Fruit fly (Drosophila melanogaster) whole organism, embryonic: Measurements from ENCODE around the gene CG4364.

Experiments used
- Ada2b ChIP-seq: fragments of 200-800 bp; sonication (Bioruptor generic); IDR thresholded peaks from 2 replicates; pipeline ENCODE4 v1.3.6; 2022; ENCODE audit warnings: missing biosample characterization, missing genetic modification characterization
- Atf6 ChIP-seq: fragments of 200-800 bp; sonication (Bioruptor generic); IDR thresholded peaks from 2 replicates; pipeline ENCODE4 v1.3.6; 2022; ENCODE audit warnings: missing biosample characterization, missing genetic modification characterization
- Blimp-1 ChIP-seq: fragments of 200-800 bp; sonication (Bioruptor generic); optimal IDR thresholded peaks from 3 replicates; lab custom pipeline; 2018; ENCODE audit warnings: missing biosample characterization, missing genetic modification characterization, mild to moderate bottlenecking, moderate library complexity, missing genetic modification reagents
- CG11093 ChIP-seq: fragments of 200-800 bp; sonication (Bioruptor generic); IDR thresholded peaks from 3 replicates; pipeline ENCODE4 v1.3.6; 2022; ENCODE audit warnings: missing biosample characterization, missing genetic modification characterization
- CG11247 ChIP-seq: fragments of 200-800 bp; sonication (Bioruptor generic); IDR thresholded peaks from 2 replicates; pipeline ENCODE4 v1.3.6; 2022; ENCODE audit warnings: missing biosample characterization, missing genetic modification characterization
- CG11504 ChIP-seq: fragments of 200-800 bp; sonication (Bioruptor generic); optimal IDR thresholded peaks from 3 replicates; lab custom pipeline; 2019; ENCODE audit warnings: missing biosample characterization, mild to moderate bottlenecking, missing genetic modification characterization, moderate library complexity
- CG11560 ChIP-seq: fragments of 200-800 bp; sonication (Bioruptor generic); IDR thresholded peaks from 3 replicates; pipeline ENCODE4 v1.3.6; 2022; ENCODE audit warnings: missing biosample characterization, missing genetic modification characterization
- CG12769 ChIP-seq: fragments of 200-800 bp; sonication (Bioruptor generic); optimal IDR thresholded peaks from 2 replicates; lab custom pipeline; 2019; ENCODE audit warnings: missing biosample characterization, mild to moderate bottlenecking, missing genetic modification characterization, moderate library complexity
- CG15269 ChIP-seq: fragments of 200-800 bp; sonication (Bioruptor generic); optimal IDR thresholded peaks from 2 replicates; lab custom pipeline; 2018; ENCODE audit warnings: missing biosample characterization, mild to moderate bottlenecking, missing genetic modification characterization, moderate library complexity
- CG17361 ChIP-seq: fragments of 200-800 bp; sonication (Bioruptor generic); IDR thresholded peaks from 3 replicates; pipeline ENCODE4 v1.3.6; 2022; ENCODE audit warnings: missing biosample characterization, missing genetic modification characterization
- CG2678 ChIP-seq: fragments of 200-800 bp; sonication (Bioruptor generic); optimal IDR thresholded peaks from 3 replicates; lab custom pipeline; 2019; ENCODE audit warnings: missing biosample characterization, mild to moderate bottlenecking, missing genetic modification characterization, moderate library complexity
- CG31441 ChIP-seq: fragments of 200-800 bp; sonication (Bioruptor generic); IDR thresholded peaks from 2 replicates; pipeline ENCODE4 v1.3.6; 2022; ENCODE audit warnings: missing biosample characterization, missing genetic modification characterization
- CG32532 ChIP-seq: fragments of 200-800 bp; sonication (Bioruptor generic); IDR thresholded peaks from 2 replicates; pipeline ENCODE4 v1.3.6; 2022; ENCODE audit warnings: missing biosample characterization, missing genetic modification characterization
- CG5953 ChIP-seq: fragments of 200-800 bp; sonication (Bioruptor generic); IDR thresholded peaks from 2 replicates; pipeline ENCODE4 v1.3.6; 2022; ENCODE audit warnings: missing biosample characterization, missing genetic modification characterization
- CG6689 ChIP-seq: fragments of 200-800 bp; sonication (Bioruptor generic); IDR thresholded peaks from 2 replicates; pipeline ENCODE4 v1.3.6; 2022; ENCODE audit warnings: missing biosample characterization, missing genetic modification characterization
- CG7839 ChIP-seq: fragments of 200-800 bp; sonication (Bioruptor generic); optimal IDR thresholded peaks from 3 replicates; lab custom pipeline; 2018; ENCODE audit warnings: missing biosample characterization, mild to moderate bottlenecking, missing genetic modification characterization, moderate library complexity
- D ChIP-seq, 2 experiments: fragments of 200-800 bp in 1 of 2; fragments of >200 bp in 1 of 2; sonication (Bioruptor generic) in 1 of 2; optimal IDR thresholded peaks; 2 replicates in 1 of 2; 3 replicates in 1 of 2; lab custom pipeline; 2017; ENCODE audit warnings: mild to moderate bottlenecking in 1 of 2, missing biosample characterization in 1 of 2, missing genetic modification characterization in 1 of 2, missing genetic modification reagents in 1 of 2
- Dad ChIP-seq: fragments of 200-800 bp; sonication (Bioruptor generic); optimal IDR thresholded peaks from 3 replicates; lab custom pipeline; 2016; ENCODE audit warnings: missing biosample characterization, missing genetic modification characterization
- Dp ChIP-seq: fragments of 200-800 bp; sonication (Bioruptor generic); optimal IDR thresholded peaks from 2 replicates; lab custom pipeline; 2018; ENCODE audit warnings: missing biosample characterization, mild to moderate bottlenecking, missing genetic modification characterization, moderate library complexity
- E2f1 ChIP-seq: fragments of 200-800 bp; sonication (Bioruptor generic); IDR thresholded peaks from 2 replicates; pipeline ENCODE4 v1.3.6; 2022; ENCODE audit warnings: missing biosample characterization, missing genetic modification characterization
- Fer1 ChIP-seq: fragments of 200-800 bp; sonication (Bioruptor generic); optimal IDR thresholded peaks from 2 replicates; lab custom pipeline; 2017; ENCODE audit warnings: missing biosample characterization, mild to moderate bottlenecking, missing genetic modification characterization
- HHEX ChIP-seq: fragments of 200-800 bp; sonication (Bioruptor generic); optimal IDR thresholded peaks from 3 replicates; lab custom pipeline; 2017; ENCODE audit warnings: missing biosample characterization, mild to moderate bottlenecking, missing genetic modification characterization, missing genetic modification reagents
- Hr51 ChIP-seq, 2 experiments: fragments of 200-800 bp; sonication (Bioruptor generic); optimal IDR thresholded peaks; 2 replicates in 1 of 2; 3 replicates in 1 of 2; lab custom pipeline; 2016 to 2018; ENCODE audit warnings: missing biosample characterization in 2 of 2, missing genetic modification characterization in 2 of 2, mild to moderate bottlenecking in 1 of 2, moderate library complexity in 1 of 2
- Lpt ChIP-seq: fragments of >200 bp; optimal IDR thresholded peaks from 2 replicates; lab custom pipeline; 2018; ENCODE audit warnings: missing biosample characterization, missing genetic modification characterization
- Meics ChIP-seq: fragments of 200-800 bp; sonication (Bioruptor generic); optimal IDR thresholded peaks from 2 replicates; lab custom pipeline; 2017; ENCODE audit warnings: missing biosample characterization, mild to moderate bottlenecking, missing genetic modification characterization
- Oli ChIP-seq: fragments of 200-800 bp; sonication (Bioruptor generic); optimal IDR thresholded peaks from 2 replicates; lab custom pipeline; 2018; ENCODE audit warnings: missing biosample characterization, mild to moderate bottlenecking, missing genetic modification characterization, moderate library complexity
- Optix ChIP-seq: fragments of 200-800 bp; sonication (Bioruptor generic); IDR thresholded peaks from 3 replicates; pipeline ENCODE4 v1.3.6; 2022; ENCODE audit warnings: missing biosample characterization, missing genetic modification characterization
- Stat92E ChIP-seq, 3 experiments: fragments of >200 bp in 2 of 3; fragments of 200-800 bp in 1 of 3; sonication (Bioruptor generic) in 1 of 3; optimal IDR thresholded peaks; 2 replicates each; lab custom pipeline; 2017 to 2019; ENCODE audit warnings: missing biosample characterization in 3 of 3, missing genetic modification characterization in 3 of 3, mild to moderate bottlenecking in 1 of 3, moderate library complexity in 1 of 3
- Tbp ChIP-seq: fragments of >200 bp; optimal IDR thresholded peaks from 2 replicates; lab custom pipeline; 2018; ENCODE audit warnings: missing biosample characterization, missing genetic modification characterization
- ac ChIP-seq: fragments of 200-800 bp; sonication (Bioruptor generic); optimal IDR thresholded peaks from 3 replicates; lab custom pipeline; 2017; ENCODE audit warnings: missing biosample characterization, mild to moderate bottlenecking, missing genetic modification characterization
- bab2 ChIP-seq: fragments of 200-800 bp; sonication (Bioruptor generic); optimal IDR thresholded peaks from 2 replicates; lab custom pipeline; 2016; ENCODE audit warnings: missing biosample characterization, missing genetic modification characterization
- dmrt99B ChIP-seq: fragments of 200-800 bp; sonication (Bioruptor generic); optimal IDR thresholded peaks from 2 replicates; lab custom pipeline; 2018; ENCODE audit warnings: missing biosample characterization, mild to moderate bottlenecking, missing genetic modification characterization, moderate library complexity
- dysf ChIP-seq: fragments of 200-800 bp; sonication (Bioruptor generic); IDR thresholded peaks from 3 replicates; pipeline ENCODE4 v1.3.6; 2022; ENCODE audit warnings: missing biosample characterization, missing genetic modification characterization
- eve ChIP-seq, 2 experiments: fragments of >200 bp; optimal IDR thresholded peaks; 2 replicates each; lab custom pipeline; 2017; ENCODE audit warnings: missing biosample characterization in 2 of 2, missing genetic modification characterization in 2 of 2
- ewg ChIP-seq: fragments of 200-800 bp; sonication (Bioruptor generic); optimal IDR thresholded peaks from 3 replicates; lab custom pipeline; 2017; ENCODE audit warnings: mild to moderate bottlenecking, missing biosample characterization, missing genetic modification reagents, missing genetic modification characterization
- gem ChIP-seq: fragments of 200-800 bp; sonication (Bioruptor generic); optimal IDR thresholded peaks from 2 replicates; lab custom pipeline; 2019; ENCODE audit warnings: missing biosample characterization, mild to moderate bottlenecking, missing genetic modification characterization, moderate library complexity
- jumu ChIP-seq: fragments of 200-800 bp; sonication (Bioruptor generic); optimal IDR thresholded peaks from 3 replicates; lab custom pipeline; 2016; ENCODE audit warnings: missing biosample characterization, missing genetic modification characterization
- lab ChIP-seq: fragments of 200-800 bp; sonication (Bioruptor generic); optimal IDR thresholded peaks from 3 replicates; lab custom pipeline; 2017; ENCODE audit warnings: missing biosample characterization, missing genetic modification characterization, mild to moderate bottlenecking, moderate library complexity, missing genetic modification reagents
- lilli ChIP-seq: fragments of 200-800 bp; sonication (Bioruptor generic); optimal IDR thresholded peaks from 3 replicates; lab custom pipeline; 2016; ENCODE audit warnings: missing biosample characterization, missing genetic modification characterization
- lmd ChIP-seq: fragments of 200-800 bp; sonication (Bioruptor generic); IDR thresholded peaks from 2 replicates; pipeline ENCODE4 v1.3.6; 2022; ENCODE audit warnings: missing biosample characterization, missing genetic modification characterization
- nmo ChIP-seq: fragments of 200-800 bp; sonication (Bioruptor generic); optimal IDR thresholded peaks from 2 replicates; lab custom pipeline; 2018; ENCODE audit warnings: missing biosample characterization, mild to moderate bottlenecking, missing genetic modification characterization, moderate library complexity
- ranshi ChIP-seq: fragments of 200-800 bp; sonication (Bioruptor generic); IDR thresholded peaks from 2 replicates; pipeline ENCODE4 v1.3.6; 2022; ENCODE audit warnings: missing biosample characterization, missing genetic modification characterization
- slbo ChIP-seq: fragments of 200-800 bp; sonication (Bioruptor generic); IDR thresholded peaks from 2 replicates; pipeline ENCODE4 v1.3.6; 2022; ENCODE audit warnings: missing biosample characterization, missing genetic modification characterization
- sob ChIP-seq: fragments of 200-800 bp; sonication (Bioruptor generic); IDR thresholded peaks from 2 replicates; pipeline ENCODE4 v1.3.6; 2022; ENCODE audit warnings: missing biosample characterization, missing genetic modification characterization
- sr ChIP-seq: fragments of 200-800 bp; sonication (Bioruptor generic); IDR thresholded peaks from 3 replicates; pipeline ENCODE4 v1.3.6; 2022; ENCODE audit warnings: missing biosample characterization, missing genetic modification characterization
- stc ChIP-seq: fragments of 200-800 bp; sonication (Bioruptor generic); IDR thresholded peaks from 2 replicates; pipeline ENCODE4 v1.3.6; 2022; ENCODE audit warnings: missing biosample characterization, missing genetic modification characterization
- ttk ChIP-seq: fragments of 200-800 bp; sonication (Bioruptor generic); IDR thresholded peaks from 2 replicates; pipeline ENCODE4 v2.1.2; 2022; ENCODE audit warnings: missing biosample characterization, missing genetic modification characterization
- wek ChIP-seq: fragments of 200-800 bp; sonication (Bioruptor generic); optimal IDR thresholded peaks from 3 replicates; lab custom pipeline; 2018; ENCODE audit warnings: missing biosample characterization, mild to moderate bottlenecking, missing genetic modification characterization, moderate library complexity
- zf30C ChIP-seq: fragments of 200-800 bp; sonication (Bioruptor generic); optimal IDR thresholded peaks from 3 replicates; lab custom pipeline; 2018; ENCODE audit warnings: missing biosample characterization, mild to moderate bottlenecking, missing genetic modification characterization

CG4364 gene

DNA sequence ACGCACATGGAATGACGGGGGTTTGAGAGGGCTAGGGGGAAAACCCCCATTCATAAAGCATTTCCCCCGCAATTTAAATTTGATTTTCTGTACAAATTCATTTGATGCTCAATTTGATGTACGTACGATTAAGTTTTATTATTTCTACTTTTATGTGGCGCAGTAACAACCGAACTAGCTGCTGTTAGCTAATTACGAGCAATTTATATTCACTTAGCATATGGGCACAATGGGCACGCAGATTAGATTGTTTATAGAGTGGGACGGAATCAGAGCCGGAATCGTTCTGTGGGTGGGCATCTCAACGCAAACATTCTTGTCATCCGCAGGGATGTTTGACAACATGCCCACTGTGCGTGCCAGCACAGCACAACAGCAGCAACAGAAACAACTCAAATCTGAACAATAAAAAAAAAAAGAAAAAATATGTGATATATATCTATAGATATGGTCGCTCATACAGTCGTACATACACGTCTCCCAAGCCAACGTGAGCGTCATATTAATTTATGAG is 40.1 kb downstream of the CG4364 start (continued):
- TF ChIP-seq Stat92E (GFP tag; optimal IDR thresholded peaks at IDR 0.05; lab: Kevin White, UChicago): no peak
- TF ChIP-seq Dad: no peak
- TF ChIP-seq lab (GFP tag; lab: Kevin White, UChicago): peak; percentile 44
- TF ChIP-seq CG6689 (GFP tag; lab: Robert Waterston, UW): no peak
- TF ChIP-seq CG11093 (GFP tag; lab: Robert Waterston, UW): no peak
- no peak for TF ChIP-seq ac
- no peak for TF ChIP-seq CG11247
- no peak for TF ChIP-seq lilli (GFP tag; lab: Kevin White, UChicago)
- TF ChIP-seq bab2: no peak
- TF ChIP-seq sr (GFP tag; lab: Robert Waterston, UW): peak; percentile 22; the same call in 1 of the 3 replicates
- TF ChIP-seq CG2678 (tag; lab: Kevin White, UChicago): peak; percentile 28
- no peak for TF ChIP-seq wek (GFP tag; lab: Kevin White, UChicago)
- TF ChIP-seq ttk: no peak
- no peak for TF ChIP-seq Tbp
- no peak for TF ChIP-seq ewg (GFP tag; lab: Kevin White, UChicago)
- TF ChIP-seq CG5953 (GFP tag; lab: Robert Waterston, UW): no peak
- TF ChIP-seq CG32532: no peak
- peak; percentile 53 for TF ChIP-seq CG12769
- TF ChIP-seq Optix (GFP tag; lab: Robert Waterston, UW): no peak
- TF ChIP-seq Oli (tag; lab: Kevin White, UChicago): no peak
- TF ChIP-seq jumu (GFP tag; lab: Kevin White, UChicago): no peak
- TF ChIP-seq Atf6 (GFP tag; lab: Robert Waterston, UW): no peak
- peak; percentile 3 for TF ChIP-seq Meics (GFP tag; lab: Kevin White, UChicago)

DNA sequence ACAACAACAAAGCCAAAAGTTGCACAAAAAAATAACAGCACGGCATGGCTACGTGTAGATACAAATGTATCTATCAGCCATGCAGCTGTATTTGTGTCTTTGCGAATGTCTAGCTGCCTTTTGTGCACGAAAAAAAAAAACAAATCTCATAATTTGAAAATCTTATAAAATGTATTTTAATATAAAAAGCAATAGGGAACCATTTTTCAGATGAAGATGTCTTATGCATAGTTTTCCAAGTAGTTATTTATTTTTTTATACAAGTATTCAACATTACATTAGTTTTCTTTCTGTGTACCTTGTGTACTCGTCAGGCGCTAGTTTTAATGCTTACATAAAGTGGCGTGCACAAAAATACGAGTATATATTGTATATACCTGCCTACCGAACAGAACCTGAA is 41.7 kb downstream of the CG4364 start:
- TF ChIP-seq CG31441 (GFP tag; lab: Robert Waterston, UW): peak; percentile 37; the same call in 1 of the 2 replicates
- peak in 1 of 2 experiments; percentile 43 for TF ChIP-seq eve (GFP tag; optimal IDR thresholded peaks at IDR 0.05; lab: Kevin White, UChicago)
- peak; percentile 10 for TF ChIP-seq Blimp-1 (GFP tag; lab: Kevin White, UChicago)
- peak; percentile 7 for TF ChIP-seq nmo (GFP tag; lab: Kevin White, UChicago)
- TF ChIP-seq dysf: peak; percentile 55; the same call in 2 of the 3 replicates
- TF ChIP-seq CG2678 (tag; lab: Kevin White, UChicago): peak; percentile 44
- TF ChIP-seq CG7839: peak; percentile 32
- 0 out of 2 replicates have a peak, but pooled peaks have one; percentile 21 for TF ChIP-seq E2f1 (GFP tag; lab: Robert Waterston, UW)
- peak; percentile 39; the same call in 1 of the 2 replicates for TF ChIP-seq lmd
- peak; percentile 50 for TF ChIP-seq lab (GFP tag; lab: Kevin White, UChicago)
- no peak for TF ChIP-seq CG11560 (tag; lab: Robert Waterston, UW)
- peak; percentile 54 for TF ChIP-seq stc (GFP tag; lab: Robert Waterston, UW)
- 0 out of 3 replicates have a peak, but pooled peaks have one; percentile 35 for TF ChIP-seq CG17361 (GFP tag; lab: Robert Waterston, UW)
- TF ChIP-seq Ada2b (GFP tag; lab: Robert Waterston, UW): peak; percentile 24; the same call in 1 of the 2 replicates
- 0 out of 2 replicates have a peak, but pooled peaks have one; percentile 25 for TF ChIP-seq ranshi (GFP tag; lab: Robert Waterston, UW)
- no peak for TF ChIP-seq D (optimal IDR thresholded peaks at IDR 0.05; lab: Kevin White, UChicago)
- no peak for TF ChIP-seq D (GFP tag; optimal IDR thresholded peaks at IDR 0.05; lab: Kevin White, UChicago)
- TF ChIP-seq slbo (GFP tag; lab: Robert Waterston, UW): peak; percentile 57
- TF ChIP-seq sob (GFP tag; lab: Robert Waterston, UW): peak; percentile 36; the same call in 1 of the 2 replicates
- peak; percentile 47 for TF ChIP-seq CG11504 (tag; lab: Kevin White, UChicago)
- peak; percentile 10 for TF ChIP-seq CG15269 (tag; lab: Kevin White, UChicago)
- TF ChIP-seq Dp (GFP tag; lab: Kevin White, UChicago): no peak
- no peak for TF ChIP-seq zf30C (GFP tag; lab: Kevin White, UChicago)
- peak; percentile 42 for TF ChIP-seq gem
- peak; percentile 11 for TF ChIP-seq HHEX (GFP tag; lab: Kevin White, UChicago)
- no peak for TF ChIP-seq Lpt (GFP tag; lab: Kevin White, UChicago)
- TF ChIP-seq Hr51 (GFP tag; optimal IDR thresholded peaks at IDR 0.05; lab: Kevin White, UChicago): peak in 1 of 2 experiments; percentile 37
- peak; percentile 27 for TF ChIP-seq dmrt99B
- TF ChIP-seq ttk: 0 out of 2 replicates have a peak, but pooled peaks have one; percentile 13
- TF ChIP-seq Fer1: peak; percentile 19
